Fruit fly (Drosophila melanogaster): ENCODE results near the gene Tmem43.

DNA sequence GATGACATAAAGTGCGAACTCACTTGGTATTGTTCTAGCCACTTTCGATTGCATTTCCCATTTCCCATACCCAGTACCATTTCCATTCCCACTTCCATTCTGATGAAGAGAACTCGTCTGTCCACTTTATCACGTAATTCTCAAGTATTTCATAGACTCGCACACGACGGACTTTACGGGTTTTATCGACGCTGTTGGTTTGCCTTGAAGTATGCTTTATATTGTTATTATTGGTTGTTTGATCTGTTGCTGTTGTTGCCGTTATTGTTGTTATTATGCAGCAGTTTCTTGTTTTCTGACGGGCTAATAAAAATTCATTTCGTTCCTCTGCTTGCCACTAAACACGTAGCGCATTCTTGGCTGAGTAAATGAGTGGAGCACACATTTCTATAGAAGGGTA is 37.6 kb upstream of the Tmem43 start:
- no peak for TF ChIP-seq CG1620 (GFP tag; optimal IDR thresholded peaks at IDR 0.05)
- no peak for TF ChIP-seq CG14711 (tag; optimal IDR thresholded peaks at IDR 0.05)

Data from whole organism, adult.